Worm (Caenorhabditis elegans) whole organism, L3 larva: Measurements from ENCODE around the gene C26B9.6.

Experiments used
- R02D3.7 ChIP-seq: fragments of 150-350 bp; optimal IDR thresholded peaks from 2 replicates; lab custom pipeline; 2014; ENCODE audit warnings: missing biosample characterization, missing genetic modification characterization
- aly-2 ChIP-seq: fragments of 150-350 bp; optimal IDR thresholded peaks from 2 replicates; lab custom pipeline; 2014; ENCODE audit warnings: missing biosample characterization, missing genetic modification characterization
- ama-1 ChIP-seq: fragments of 150-350 bp; optimal IDR thresholded peaks from 2 replicates; lab custom pipeline; 2018
- ceh-28 ChIP-seq: fragments of 150-350 bp; optimal IDR thresholded peaks from 2 replicates; lab custom pipeline; 2014; ENCODE audit warnings: missing biosample characterization, missing genetic modification reagents, missing genetic modification characterization
- ceh-82 ChIP-seq: fragments of 150-350 bp; optimal IDR thresholded peaks from 2 replicates; lab custom pipeline; 2014; ENCODE audit warnings: missing biosample characterization, missing genetic modification characterization
- egl-27 ChIP-seq: sonication (generic microtip); optimal IDR thresholded peaks from 4 replicates; lab custom pipeline; 2017; ENCODE audit warnings: missing biosample characterization, missing genetic modification reagents, missing genetic modification characterization
- egl-5 ChIP-seq: fragments of 150-350 bp; optimal IDR thresholded peaks from 2 replicates; lab custom pipeline; 2017; ENCODE audit warnings: missing biosample characterization, missing genetic modification reagents, missing genetic modification characterization, inconsistent platforms
- elt-1 ChIP-seq: fragments of 150-350 bp; optimal IDR thresholded peaks from 2 replicates; lab custom pipeline; 2014; ENCODE audit warnings: missing biosample characterization, missing genetic modification characterization
- elt-2 ChIP-seq: sonication (generic microtip); optimal IDR thresholded peaks from 2 replicates; lab custom pipeline; 2016; ENCODE audit warnings: missing genetic modification reagents, mild to moderate bottlenecking, missing genetic modification characterization, missing compliant biosample characterization
- elt-3 ChIP-seq, 3 experiments: fragments of 150-350 bp in 1 of 3; sonication (generic microtip) in 2 of 3; optimal IDR thresholded peaks; 2 replicates in 2 of 3; 4 replicates in 1 of 3; lab custom pipeline; 2014 to 2017; ENCODE audit warnings: missing biosample characterization in 3 of 3, missing genetic modification characterization in 3 of 3
- eor-1 ChIP-seq, 2 experiments: fragments of 150-350 bp; optimal IDR thresholded peaks; 2 replicates each; lab custom pipeline; 2014 to 2018; ENCODE audit warnings: missing biosample characterization in 2 of 2, missing genetic modification characterization in 2 of 2
- fkh-10 ChIP-seq: sonication (generic microtip); optimal IDR thresholded peaks from 2 replicates; lab custom pipeline; 2017; ENCODE audit warnings: missing biosample characterization, missing genetic modification reagents, missing genetic modification characterization
- fkh-2 ChIP-seq: fragments of 150-350 bp; optimal IDR thresholded peaks from 2 replicates; lab custom pipeline; 2014; ENCODE audit warnings: missing biosample characterization, missing genetic modification reagents, missing genetic modification characterization
- hmg-11 ChIP-seq: sonication (generic microtip); optimal IDR thresholded peaks from 2 replicates; lab custom pipeline; 2016; ENCODE audit warnings: missing genetic modification characterization, missing compliant biosample characterization
- jun-1 ChIP-seq: fragments of 150-350 bp; optimal IDR thresholded peaks from 2 replicates; lab custom pipeline; 2014; ENCODE audit warnings: missing biosample characterization, missing genetic modification reagents, missing genetic modification characterization
- lin-15B ChIP-seq: fragments of 150-350 bp; optimal IDR thresholded peaks from 2 replicates; lab custom pipeline; 2014; ENCODE audit warnings: missing biosample characterization, missing genetic modification characterization
- lsy-12 ChIP-seq: sonication (generic microtip); optimal IDR thresholded peaks from 2 replicates; lab custom pipeline; 2016; ENCODE audit warnings: mild to moderate bottlenecking, missing genetic modification characterization, missing compliant biosample characterization
- mdl-1 ChIP-seq: fragments of 150-350 bp; optimal IDR thresholded peaks from 2 replicates; lab custom pipeline; 2014; ENCODE audit warnings: missing biosample characterization, missing genetic modification characterization
- mml-1 ChIP-seq: fragments of 150-350 bp; sonication (generic microtip); optimal IDR thresholded peaks from 3 replicates; lab custom pipeline; 2014; ENCODE audit warnings: missing biosample characterization, missing genetic modification characterization
- nhr-11 ChIP-seq: fragments of 150-350 bp; optimal IDR thresholded peaks from 2 replicates; lab custom pipeline; 2014; ENCODE audit warnings: missing biosample characterization, missing genetic modification characterization
- nhr-12 ChIP-seq: fragments of 150-350 bp; optimal IDR thresholded peaks from 2 replicates; lab custom pipeline; 2014; ENCODE audit warnings: missing biosample characterization, missing genetic modification characterization
- nhr-23 ChIP-seq: fragments of 150-350 bp; optimal IDR thresholded peaks from 2 replicates; lab custom pipeline; 2014; ENCODE audit warnings: missing biosample characterization, missing genetic modification reagents, missing genetic modification characterization
- nhr-237 ChIP-seq: fragments of 150-350 bp; optimal IDR thresholded peaks from 2 replicates; lab custom pipeline; 2014; ENCODE audit warnings: missing biosample characterization, missing genetic modification characterization
- nhr-25 ChIP-seq: sonication (generic microtip); optimal IDR thresholded peaks from 2 replicates; lab custom pipeline; 2017; ENCODE audit warnings: missing biosample characterization, missing genetic modification characterization
- nhr-28 ChIP-seq: fragments of 150-350 bp; optimal IDR thresholded peaks from 2 replicates; lab custom pipeline; 2014; ENCODE audit warnings: missing biosample characterization, missing genetic modification characterization
- nhr-43 ChIP-seq: sonication (generic microtip); optimal IDR thresholded peaks from 2 replicates; lab custom pipeline; 2016; ENCODE audit warnings: mild to moderate bottlenecking, missing genetic modification characterization, missing compliant biosample characterization; ENCODE audit not compliant: poor library complexity, severe bottlenecking
- nhr-76 ChIP-seq: fragments of 150-350 bp; sonication (generic microtip); optimal IDR thresholded peaks from 5 replicates; lab custom pipeline; 2014; ENCODE audit warnings: missing biosample characterization, missing genetic modification characterization
- nhr-77 ChIP-seq: fragments of 150-350 bp; optimal IDR thresholded peaks from 2 replicates; lab custom pipeline; 2014; ENCODE audit warnings: missing biosample characterization, missing genetic modification characterization
- pha-4 ChIP-seq: fragments of 150-350 bp; optimal IDR thresholded peaks from 2 replicates; lab custom pipeline; 2014; ENCODE audit warnings: missing biosample characterization, missing genetic modification reagents, missing genetic modification characterization
- sea-2 ChIP-seq: fragments of 150-350 bp; sonication (generic microtip); optimal IDR thresholded peaks from 4 replicates; lab custom pipeline; 2014; ENCODE audit warnings: missing biosample characterization, missing genetic modification reagents, missing genetic modification characterization
- snpc-4 ChIP-seq: fragments of 150-350 bp; optimal IDR thresholded peaks from 2 replicates; lab custom pipeline; 2014; ENCODE audit warnings: missing biosample characterization, missing genetic modification characterization
- tbx-2 ChIP-seq: sonication (generic microtip); optimal IDR thresholded peaks from 2 replicates; lab custom pipeline; 2016; ENCODE audit warnings: mild to moderate bottlenecking, missing genetic modification characterization, missing compliant biosample characterization
- unc-39 ChIP-seq: sonication (generic microtip); optimal IDR thresholded peaks from 4 replicates; lab custom pipeline; 2017; ENCODE audit warnings: missing biosample characterization, missing genetic modification characterization
- unc-62 ChIP-seq: fragments of 150-350 bp; sonication (generic microtip); optimal IDR thresholded peaks from 4 replicates; lab custom pipeline; 2014; ENCODE audit warnings: missing biosample characterization, missing genetic modification reagents, missing genetic modification characterization
- zag-1 ChIP-seq: fragments of 150-350 bp; optimal IDR thresholded peaks from 2 replicates; lab custom pipeline; 2014; ENCODE audit warnings: missing biosample characterization, missing genetic modification characterization
- ztf-4 ChIP-seq: fragments of 150-350 bp; optimal IDR thresholded peaks from 2 replicates; lab custom pipeline; 2014; ENCODE audit warnings: missing biosample characterization, missing genetic modification characterization

Gene C26B9.6

DNA sequence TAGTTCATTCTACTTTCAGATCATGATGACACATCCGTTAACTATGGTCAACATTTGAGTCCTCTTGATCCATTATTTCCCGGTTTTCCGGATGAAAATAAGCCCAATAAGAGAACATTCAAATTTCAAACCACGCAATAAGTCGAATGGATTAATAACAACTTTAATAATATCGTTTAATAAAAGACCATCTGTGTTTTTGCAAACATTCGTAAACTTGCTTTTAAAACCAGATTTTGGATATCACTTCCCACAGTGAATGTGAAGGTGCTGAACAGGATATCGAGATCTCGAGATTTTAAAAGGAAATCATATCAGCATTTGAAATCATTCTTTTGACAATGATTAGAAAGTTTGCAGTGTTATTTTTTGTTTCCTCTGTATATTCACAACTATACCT, 6.7 kb upstream of the C26B9.6 start, which contains the start of gene C26B9.7:
C26B9.7 (plus strand) TSS at position 301 of the 400 bp plus-strand sequence.
- TF ChIP-seq ama-1 (lab: Kevin White, UChicago): no peak
- no peak for TF ChIP-seq zag-1 (tag; lab: Kevin White, UChicago)
- no peak for TF ChIP-seq lin-15B
- TF ChIP-seq elt-2 (tag; lab: Kevin White, UChicago): no peak
- no peak for TF ChIP-seq nhr-77 (tag; lab: Kevin White, UChicago)
- TF ChIP-seq ceh-82 (tag; lab: Kevin White, UChicago): no peak
- no peak for TF ChIP-seq ceh-28 (tag; lab: Kevin White, UChicago)
- no peak for TF ChIP-seq unc-39
- TF ChIP-seq nhr-237 (tag; lab: Kevin White, UChicago): no peak
- no peak for TF ChIP-seq nhr-12 (tag; lab: Kevin White, UChicago)
- TF ChIP-seq tbx-2 (tag; lab: Kevin White, UChicago): no peak
- no peak for TF ChIP-seq egl-27 (tag; lab: Kevin White, UChicago)
- TF ChIP-seq hmg-11 (tag; lab: Kevin White, UChicago): no peak
- no peak for TF ChIP-seq egl-5 (tag; lab: Kevin White, UChicago)
- TF ChIP-seq elt-1 (tag; lab: Kevin White, UChicago): no peak
- TF ChIP-seq mml-1 (tag; lab: Kevin White, UChicago): no peak
- no peak for TF ChIP-seq nhr-23 (tag; lab: Kevin White, UChicago)
- TF ChIP-seq R02D3.7 (tag; lab: Kevin White, UChicago): no peak

DNA sequence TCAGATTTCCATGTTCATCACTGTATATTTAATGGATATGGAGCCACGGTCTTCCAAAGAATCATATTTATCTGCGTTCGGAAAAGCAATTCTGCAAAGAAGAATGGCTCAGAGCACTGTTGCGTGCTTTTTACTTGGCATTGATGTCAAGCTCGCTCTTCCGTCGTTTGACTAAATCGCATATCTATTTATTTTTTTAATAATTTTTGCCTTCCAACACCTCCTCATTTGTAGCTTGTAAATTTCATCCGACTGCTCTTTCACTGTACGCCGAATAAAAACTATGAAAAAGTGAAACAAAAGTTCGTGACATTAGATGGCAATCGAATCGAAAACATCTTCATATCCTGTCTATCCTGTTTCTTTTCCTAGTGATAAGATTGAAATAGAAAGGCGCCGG, 4.6 kb upstream of the C26B9.6 start, which contains the start of gene C26B9.2:
C26B9.2 (plus strand) TSS at position 301 of the 400 bp plus-strand sequence.
- TF ChIP-seq nhr-77 (tag; lab: Kevin White, UChicago) (no peak), pha-4 (tag; lab: Kevin White, UChicago) (no peak), nhr-23 (tag; lab: Kevin White, UChicago) (no peak), lsy-12 (no peak), mdl-1 (no peak), snpc-4 (tag; lab: Kevin White, UChicago) (no peak), fkh-2 (tag; lab: Kevin White, UChicago) (no peak), nhr-28 (tag; lab: Kevin White, UChicago) (no peak), ztf-4 (tag; lab: Kevin White, UChicago) (no peak), aly-2 (tag; lab: Kevin White, UChicago) (no peak), nhr-11 (tag; lab: Kevin White, UChicago) (no peak), ceh-28 (tag; lab: Kevin White, UChicago) (no peak), elt-2 (tag; lab: Kevin White, UChicago) (no peak)

DNA sequence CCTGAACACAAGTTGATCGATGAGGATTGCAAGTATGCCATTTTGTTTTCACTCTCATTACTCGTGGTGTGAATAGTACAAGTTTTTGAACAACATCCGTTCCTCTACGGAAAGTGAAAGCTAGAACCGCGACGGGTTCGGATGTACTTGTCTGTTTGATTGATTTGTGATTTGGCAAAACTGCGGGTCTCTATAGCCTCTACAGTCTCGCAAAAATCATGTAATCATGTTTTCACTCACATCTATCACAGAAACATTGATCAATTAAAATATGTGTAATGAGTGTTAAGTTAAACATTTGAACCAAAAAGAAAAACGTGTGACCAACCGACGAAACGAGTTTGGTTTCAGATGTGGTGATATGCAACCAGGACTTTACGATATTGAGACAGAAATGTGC, 4.1 kb upstream of the C26B9.6 start:
- TF ChIP-seq nhr-25 (tag; lab: Kevin White, UChicago) (peak; percentile 90), elt-3 (tag; optimal IDR thresholded peaks at IDR 0.05; lab: Kevin White, UChicago) (peak in 1 of 3 experiments; percentile 62), snpc-4 (tag; lab: Kevin White, UChicago) (no peak), fkh-2 (tag; lab: Kevin White, UChicago) (no peak), unc-62 (GFP tag; lab: Kevin White, UChicago) (peak; percentile 88), nhr-43 (tag; lab: Kevin White, UChicago) (peak; percentile 36)

DNA sequence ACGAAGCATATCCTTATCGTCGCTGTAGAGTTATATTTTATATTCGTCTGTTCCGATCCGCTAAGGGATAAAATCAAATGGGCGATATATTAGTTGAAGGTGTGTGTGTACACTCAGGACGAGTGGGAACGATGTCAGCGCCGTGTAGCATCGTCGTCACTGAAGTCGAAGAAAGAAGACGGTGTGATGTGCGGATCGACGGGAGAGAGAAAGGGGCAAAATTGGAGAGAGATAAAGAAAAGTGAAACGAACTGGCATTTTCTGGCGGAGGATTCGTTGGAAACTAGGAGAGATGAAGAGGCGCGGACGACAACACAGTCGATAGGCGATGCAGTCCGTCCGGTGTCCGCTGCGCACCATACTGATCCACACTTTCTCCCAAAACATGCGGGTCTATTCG, 2.7 kb upstream of the C26B9.6 start, which contains the start of gene C26B9.3:
C26B9.3 (plus strand) TSS at position 343 of the 400 bp plus-strand sequence.
- no peak for TF ChIP-seq egl-27 (tag; lab: Kevin White, UChicago)
- TF ChIP-seq fkh-10 (GFP tag; lab: Kevin White, UChicago): no peak
- TF ChIP-seq pha-4 (tag; lab: Kevin White, UChicago): no peak
- TF ChIP-seq nhr-11 (tag; lab: Kevin White, UChicago): no peak
- TF ChIP-seq elt-3 (tag; optimal IDR thresholded peaks at IDR 0.05; lab: Kevin White, UChicago): no peak
- TF ChIP-seq nhr-25 (tag; lab: Kevin White, UChicago): peak; percentile 40
- TF ChIP-seq nhr-23 (tag; lab: Kevin White, UChicago): peak; percentile 51
- TF ChIP-seq eor-1 (tag; optimal IDR thresholded peaks at IDR 0.05; lab: Kevin White, UChicago): no peak
- no peak for TF ChIP-seq unc-62 (GFP tag; lab: Kevin White, UChicago)
- no peak for TF ChIP-seq nhr-12 (tag; lab: Kevin White, UChicago)
- no peak for TF ChIP-seq fkh-2 (tag; lab: Kevin White, UChicago)
- TF ChIP-seq nhr-76 (tag; lab: Kevin White, UChicago): no peak
- no peak for TF ChIP-seq jun-1 (tag; lab: Kevin White, UChicago)
- TF ChIP-seq nhr-43 (tag; lab: Kevin White, UChicago): no peak
- no peak for TF ChIP-seq sea-2
- no peak for TF ChIP-seq elt-1 (tag; lab: Kevin White, UChicago)
- no peak for TF ChIP-seq snpc-4 (tag; lab: Kevin White, UChicago)
- no peak for TF ChIP-seq zag-1 (tag; lab: Kevin White, UChicago)
- TF ChIP-seq hmg-11 (tag; lab: Kevin White, UChicago): peak; percentile 18
- TF ChIP-seq, all 47 proteins: peak for 3
